Worm (Caenorhabditis elegans): ENCODE data around the gene C07E3.4.

C07E3.4 gene

DNA sequence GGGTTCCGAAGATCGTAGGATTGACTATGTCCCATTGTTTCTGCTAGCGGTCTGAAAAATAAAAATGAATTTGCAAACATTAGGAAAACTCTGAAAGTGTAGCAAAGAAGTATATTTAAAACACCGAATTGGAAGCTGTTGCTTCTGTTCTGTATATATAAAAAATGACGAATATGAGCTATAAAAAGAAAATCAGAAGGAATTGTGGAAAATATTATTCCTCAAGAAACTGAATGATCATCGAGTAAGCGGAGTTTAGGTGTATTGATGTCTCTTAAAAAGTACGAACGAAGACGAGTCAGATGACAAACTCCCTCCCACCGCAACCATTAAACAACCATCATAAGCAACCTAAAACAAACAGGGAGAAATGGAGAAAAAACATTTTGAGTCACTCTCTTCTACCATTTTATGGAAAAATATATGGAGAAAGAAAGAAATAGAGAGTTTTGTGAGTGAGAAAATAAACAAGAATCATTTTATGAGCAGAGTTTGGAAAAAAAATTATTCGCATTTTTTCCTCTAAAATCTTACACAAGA lies 3.0 kb upstream of the C07E3.4 start, which contains the start of gene C07E3.3:
C07E3.3 (minus strand) TSS at position 51 of the 540 bp plus-strand sequence.
- no peak for TF ChIP-seq ama-1 (optimal IDR thresholded peaks at IDR 0.05)
- TF ChIP-seq lin-39 (tag; optimal IDR thresholded peaks at IDR 0.05) = no peak
- peak in 1 of 2 experiments; percentile 20 for TF ChIP-seq unc-62 (GFP tag; optimal IDR thresholded peaks at IDR 0.05 in 1 of 2)
- no peak for TF ChIP-seq unc-62 (tag; optimal IDR thresholded peaks at IDR 0.05)
- no peak for TF ChIP-seq zfp-2 (tag; optimal IDR thresholded peaks at IDR 0.05)
- TF ChIP-seq daf-16 (GFP tag; optimal IDR thresholded peaks at IDR 0.05) = no peak
- TF ChIP-seq daf-16 (tag; optimal IDR thresholded peaks at IDR 0.05) = peak; percentile 54
- no peak for TF ChIP-seq mdl-1 (tag; optimal IDR thresholded peaks at IDR 0.05)
- TF ChIP-seq aly-2 (tag; optimal IDR thresholded peaks at IDR 0.05) = no peak

DNA sequence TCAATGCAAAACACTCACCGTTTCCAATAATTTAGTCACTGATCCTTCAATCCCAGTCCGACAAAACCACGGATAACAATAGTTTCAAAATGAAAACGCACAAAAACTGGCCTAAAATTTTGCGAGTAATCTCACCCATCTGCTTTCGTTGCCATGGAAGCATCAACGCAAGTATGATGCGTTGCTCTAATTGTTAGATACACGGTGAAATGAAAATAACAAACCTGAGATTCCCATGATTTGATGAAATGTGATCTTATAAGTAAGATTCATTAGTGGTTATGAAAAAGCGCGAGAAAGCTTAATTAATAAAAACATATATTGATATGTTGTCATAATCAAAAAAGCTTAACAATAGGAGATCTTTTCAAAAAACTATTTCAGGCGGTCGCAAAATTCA lies 6.6 kb downstream of the C07E3.4 start, which contains the start of gene ceh-57:
ceh-57 (minus strand) TSS at position 95 of the 400 bp plus-strand sequence.
- TF ChIP-seq dve-1 (tag; optimal IDR thresholded peaks at IDR 0.05; ENCODE audit: insufficient read depth) (no peak), F26F4.8 (GFP tag; conservative IDR thresholded peaks at IDR 0.05) (no peak), mdt-29 (GFP tag; IDR thresholded peaks at IDR 0.05) (no peak), pha-4 (GFP tag; IDR thresholded peaks at IDR 0.05) (no peak), pha-4 (tag; optimal IDR thresholded peaks at IDR 0.05) (no peak), lir-3 (tag; optimal IDR thresholded peaks at IDR 0.05) (no peak)

DNA sequence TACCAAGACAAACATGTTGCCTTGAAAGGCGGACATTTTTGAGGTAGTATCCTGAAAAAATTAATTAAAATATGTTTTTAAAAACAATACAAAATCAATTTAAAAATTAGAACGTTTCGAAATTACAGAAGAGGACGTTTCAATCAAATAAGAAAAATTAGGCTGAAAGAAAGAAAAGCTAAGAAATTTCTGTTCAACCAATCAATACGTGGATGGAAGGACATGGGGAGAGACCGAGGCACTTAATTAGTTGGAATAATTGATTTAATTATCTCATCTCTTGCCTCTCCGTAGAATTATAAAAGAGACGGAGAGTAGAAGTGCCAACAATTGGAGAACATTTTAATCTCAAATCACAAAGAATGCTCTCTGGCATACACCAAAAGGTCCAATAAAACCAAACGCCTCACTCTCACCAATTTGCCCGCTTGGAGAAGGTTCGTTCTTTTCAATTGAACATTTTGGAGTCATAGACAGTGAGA lies 9.0 kb downstream of the C07E3.4 start, which contains the start of gene ceh-58:
ceh-58 (minus strand) TSS at position 51 of the 482 bp plus-strand sequence.
- no peak for TF ChIP-seq vab-7 (GFP tag; IDR thresholded peaks at IDR 0.05)
- no peak for TF ChIP-seq ceh-28 (tag; optimal IDR thresholded peaks at IDR 0.05)

DNA sequence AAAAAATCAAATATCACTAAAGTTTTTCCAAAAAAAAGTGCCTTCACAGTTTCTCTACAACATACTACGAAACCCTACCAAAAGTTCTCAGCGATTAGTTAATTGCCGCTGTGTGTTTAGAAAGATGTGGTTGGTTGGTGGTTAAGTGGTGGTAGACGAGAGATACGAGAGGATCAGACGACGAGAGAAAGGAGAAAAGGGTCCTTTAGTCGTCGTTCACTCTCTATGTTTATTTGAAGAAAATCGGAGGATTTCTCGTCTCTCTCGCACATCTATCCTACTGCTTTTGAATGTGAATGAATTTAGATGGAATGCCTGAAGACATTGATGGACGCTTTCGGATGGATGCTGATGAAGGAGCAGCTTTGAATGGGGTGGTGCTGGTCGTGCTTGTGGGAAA lies 10.2 kb downstream of the C07E3.4 start:
- TF ChIP-seq unc-62 (GFP tag; optimal IDR thresholded peaks at IDR 0.05 in 1 of 2) (peak in 1 of 2 experiments; percentile 60), unc-62 (tag; optimal IDR thresholded peaks at IDR 0.05) (no peak), ama-1 (optimal IDR thresholded peaks at IDR 0.05) (no peak)

ce11 chrII:10373016-10373415 lies 12.4 kb downstream of the C07E3.4 start:
- no peak for TF ChIP-seq nhr-28 (tag; optimal IDR thresholded peaks at IDR 0.05)
- TF ChIP-seq tra-1 (GFP tag; IDR thresholded peaks at IDR 0.05) = no peak
- no peak for TF ChIP-seq snpc-4 (tag; optimal IDR thresholded peaks at IDR 0.05)
- no peak for TF ChIP-seq set-16 (GFP tag; IDR thresholded peaks at IDR 0.05)
- TF ChIP-seq D1046.2 (GFP tag; IDR thresholded peaks at IDR 0.05) = no peak
- TF ChIP-seq Y75B8A.6 (GFP tag; IDR thresholded peaks at IDR 0.05) = no peak
- no peak for TF ChIP-seq lin-38 (GFP tag; IDR thresholded peaks at IDR 0.05)
- TF ChIP-seq zag-1 (tag; optimal IDR thresholded peaks at IDR 0.05) = no peak
- TF ChIP-seq daf-8 (GFP tag; IDR thresholded peaks at IDR 0.05) = no peak
- no peak for TF ChIP-seq daf-16 (GFP tag; optimal IDR thresholded peaks at IDR 0.05)
- TF ChIP-seq daf-16 (tag; optimal IDR thresholded peaks at IDR 0.05) = peak; percentile 99
- TF ChIP-seq aha-1 (tag) = peak; percentile 51
- TF ChIP-seq zfp-3 (GFP tag; conservative IDR thresholded peaks at IDR 0.05) = no peak
- TF ChIP-seq ZK337.2 (GFP tag; IDR thresholded peaks at IDR 0.05) = no peak
- TF ChIP-seq php-3 (GFP tag; IDR thresholded peaks at IDR 0.05) = peak; percentile 39; the same call in 1 of the 2 replicates
- no peak for TF ChIP-seq tag-97 (GFP tag; IDR thresholded peaks at IDR 0.05)
- TF ChIP-seq dve-1 (tag; optimal IDR thresholded peaks at IDR 0.05; ENCODE audit: insufficient read depth) = peak; percentile 31
- TF ChIP-seq dmd-9 (GFP tag; IDR thresholded peaks at IDR 0.05) = no peak
- TF ChIP-seq nhr-6 (tag; optimal IDR thresholded peaks at IDR 0.05) = no peak
- TF ChIP-seq nhr-42 (GFP tag; IDR thresholded peaks at IDR 0.05) = no peak
- TF ChIP-seq dmd-6 (GFP tag; IDR thresholded peaks at IDR 0.05) = no peak
- no peak for TF ChIP-seq lin-13 (GFP tag; optimal IDR thresholded peaks at IDR 0.05)
- peak; percentile 4 for TF ChIP-seq hlh-11 (tag; optimal IDR thresholded peaks at IDR 0.05)
- no peak for TF ChIP-seq nhr-77 (tag; optimal IDR thresholded peaks at IDR 0.05)
- no peak for TF ChIP-seq ceh-82 (tag; optimal IDR thresholded peaks at IDR 0.05)
- TF ChIP-seq nhr-76 (tag; optimal IDR thresholded peaks at IDR 0.05) = no peak
